Fruit fly (Drosophila melanogaster): ENCODE measurements around the gene CG14662.
A peak's percentile ranks its signal among the peaks of the same experiment; 100 is the strongest.

CG14662 gene

DNA sequence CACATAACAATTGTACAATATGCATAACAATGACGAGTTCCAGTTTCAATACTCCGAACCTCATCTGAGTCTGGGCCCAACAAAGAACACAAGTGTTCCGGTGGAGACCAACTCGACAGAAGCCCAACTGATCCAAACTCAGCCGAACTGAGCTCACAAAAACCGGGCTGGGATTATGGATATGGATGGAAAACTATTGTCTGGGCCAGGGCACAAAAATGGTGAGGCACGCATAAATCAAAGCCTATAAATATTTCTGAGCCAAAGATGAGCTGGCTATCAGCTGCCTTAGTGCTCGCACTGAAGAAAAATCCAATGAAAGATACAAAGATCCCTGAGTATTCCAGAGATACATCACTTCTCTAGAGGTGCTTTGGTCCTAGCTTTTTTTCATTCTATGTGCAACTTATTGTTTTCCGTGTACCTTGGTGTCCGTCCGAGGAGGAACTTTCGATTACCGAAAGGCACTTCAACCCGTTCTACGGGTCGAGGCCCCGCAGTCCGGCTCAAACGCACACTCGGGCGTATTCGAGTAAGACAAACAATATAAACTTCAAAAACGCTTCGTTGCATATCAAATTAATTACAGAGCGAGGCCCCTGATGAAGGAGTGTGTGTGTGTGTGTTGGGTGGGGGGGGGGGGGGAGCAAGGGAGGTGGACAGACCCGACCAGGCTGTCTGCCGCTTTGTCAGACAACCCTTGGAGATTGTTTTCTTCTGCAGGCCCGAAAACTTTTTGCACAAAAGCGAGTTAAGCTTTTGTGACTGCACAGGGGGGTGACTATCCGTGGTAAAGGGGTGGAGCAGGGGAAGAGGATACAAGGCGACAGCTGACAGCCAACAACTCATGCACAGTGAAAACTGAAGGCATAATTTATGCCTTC is 39.7 kb upstream of the CG14662 start (continued):
- TF ChIP-seq CG3995 (GFP tag; optimal IDR thresholded peaks at IDR 0.05) (no peak), vvl (GFP tag; IDR thresholded peaks at IDR 0.05) (no peak; the same call in 1 of the 2 replicates), CG10321 (GFP tag; IDR thresholded peaks at IDR 0.05) (no peak), Myb (GFP tag; optimal IDR thresholded peaks at IDR 0.05) (no peak), CG8388 (GFP tag; optimal IDR thresholded peaks at IDR 0.05) (no peak), CG18619 (GFP tag; optimal IDR thresholded peaks at IDR 0.05) (no peak), chif (GFP tag; optimal IDR thresholded peaks at IDR 0.05) (no peak), ewg (GFP tag; optimal IDR thresholded peaks at IDR 0.05) (no peak), Ets65A (GFP tag) (peak; percentile 8), Doc2 (GFP tag; IDR thresholded peaks at IDR 0.05) (no peak), Eip74EF (GFP tag; optimal IDR thresholded peaks at IDR 0.05) (no peak), CG13424 (tag; optimal IDR thresholded peaks at IDR 0.05) (no peak), otp (GFP tag; IDR thresholded peaks at IDR 0.05) (no peak), CG17361 (GFP tag; IDR thresholded peaks at IDR 0.05) (peak; percentile 51; the same call in 1 of the 3 replicates), bigmax (GFP tag; optimal IDR thresholded peaks at IDR 0.05) (no peak)

dm6 chr3R:5022426-5022825 is 38.4 kb upstream of the CG14662 start:
- no peak for TF ChIP-seq Hand (GFP tag; optimal IDR thresholded peaks at IDR 0.05)
- peak; percentile 29; the same call in 1 of the 2 replicates for TF ChIP-seq chm (GFP tag; IDR thresholded peaks at IDR 0.05)
- TF ChIP-seq zf30C (GFP tag; optimal IDR thresholded peaks at IDR 0.05), result no peak
- TF ChIP-seq lov (optimal IDR thresholded peaks at IDR 0.05), result no peak
- TF ChIP-seq lov (GFP tag; IDR thresholded peaks at IDR 0.05), result 0 out of 3 replicates have a peak, but pooled peaks have one; percentile 58
- TF ChIP-seq Nf-YA (GFP tag; IDR thresholded peaks at IDR 0.05), result 0 out of 2 replicates have a peak, but pooled peaks have one; percentile 14
- 0 out of 3 replicates have a peak, but pooled peaks have one; percentile 16 for TF ChIP-seq CG17361 (GFP tag; IDR thresholded peaks at IDR 0.05)
- TF ChIP-seq Rfx (GFP tag; IDR thresholded peaks at IDR 0.05), result peak; percentile 21; the same call in 1 of the 2 replicates
- TF ChIP-seq ems (GFP tag; optimal IDR thresholded peaks at IDR 0.05), result no peak
- TF ChIP-seq CG7556 (GFP tag; optimal IDR thresholded peaks at IDR 0.05), result no peak
- no peak for TF ChIP-seq sc (optimal IDR thresholded peaks at IDR 0.05)
- TF ChIP-seq sc (GFP tag; optimal IDR thresholded peaks at IDR 0.05), result no peak
- TF ChIP-seq E2f1 (GFP tag; IDR thresholded peaks at IDR 0.05), result 0 out of 2 replicates have a peak, but pooled peaks have one; percentile 10
- peak; percentile 12 for TF ChIP-seq CG12071 (GFP tag; optimal IDR thresholded peaks at IDR 0.05)
- TF ChIP-seq CG18764 (GFP tag; optimal IDR thresholded peaks at IDR 0.05), result no peak
- TF ChIP-seq en (GFP tag; optimal IDR thresholded peaks at IDR 0.05), result no peak
- TF ChIP-seq CG10654 (GFP tag; optimal IDR thresholded peaks at IDR 0.05), result no peak
- TF ChIP-seq CG10267 (tag; optimal IDR thresholded peaks at IDR 0.05), result no peak
- peak; percentile 51 for TF ChIP-seq Med (GFP tag)

- TF ChIP-seq CG17385 (GFP tag; optimal IDR thresholded peaks at IDR 0.05) (no peak), zfh1 (GFP tag; IDR thresholded peaks at IDR 0.05) (no peak), CG6654 (GFP tag; optimal IDR thresholded peaks at IDR 0.05) (no peak), ewg (GFP tag; optimal IDR thresholded peaks at IDR 0.05) (peak; percentile 96), CG4360 (GFP tag; IDR thresholded peaks at IDR 0.05) (peak; percentile 83), Spps (tag; optimal IDR thresholded peaks at IDR 0.05) (no peak), zfh2 (GFP tag; optimal IDR thresholded peaks at IDR 0.05) (no peak), Med (GFP tag) (peak; percentile 34), pros (GFP tag; optimal IDR thresholded peaks at IDR 0.05) (peak; percentile 57), sna (GFP tag; IDR thresholded peaks at IDR 0.05; ENCODE audit: partially characterized antibody) (0 out of 2 replicates have a peak, but pooled peaks have one; percentile 47), sd (tag; optimal IDR thresholded peaks at IDR 0.05) (peak; percentile 47), bsh (GFP tag; optimal IDR thresholded peaks at IDR 0.05) (no peak), lab (GFP tag; optimal IDR thresholded peaks at IDR 0.05) (peak; percentile 12), CG4404 (GFP tag; IDR thresholded peaks at IDR 0.05) (peak; percentile 21; the same call in 1 of the 2 replicates), scrt (GFP tag; optimal IDR thresholded peaks at IDR 0.05) (peak; percentile 50), CG7786 (GFP tag; optimal IDR thresholded peaks at IDR 0.05) (no peak)
Measured at dm6 chr3R:5021431-5021999, 37.5 kb upstream of the CG14662 start.
